Fruit fly (Drosophila melanogaster): ENCODE measurements around the gene CG9449.

The CG9449 gene

DNA sequence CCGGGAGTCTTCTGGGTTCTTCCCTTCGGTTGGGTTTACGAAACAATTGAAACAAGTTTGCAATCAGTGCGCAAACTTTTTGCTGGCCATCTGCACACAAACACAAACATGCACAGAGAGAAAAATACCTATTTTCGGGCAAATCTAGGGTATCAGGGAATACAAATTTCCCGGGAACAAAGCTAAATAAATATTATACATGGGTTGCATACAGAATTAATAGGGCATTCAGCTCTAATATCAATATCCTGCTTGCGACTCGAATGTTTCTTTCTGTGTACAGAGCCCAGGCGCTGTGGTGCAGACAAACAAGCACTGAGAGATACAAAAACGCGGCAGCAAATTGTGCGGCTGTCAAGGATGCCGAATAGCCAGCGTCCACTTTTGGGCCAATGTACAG lies 53.4 kb downstream of the CG9449 start:
- TF ChIP-seq CTCF (optimal IDR thresholded peaks at IDR 0.05) (no peak), CG8478 (optimal IDR thresholded peaks at IDR 0.05) (no peak)

DNA sequence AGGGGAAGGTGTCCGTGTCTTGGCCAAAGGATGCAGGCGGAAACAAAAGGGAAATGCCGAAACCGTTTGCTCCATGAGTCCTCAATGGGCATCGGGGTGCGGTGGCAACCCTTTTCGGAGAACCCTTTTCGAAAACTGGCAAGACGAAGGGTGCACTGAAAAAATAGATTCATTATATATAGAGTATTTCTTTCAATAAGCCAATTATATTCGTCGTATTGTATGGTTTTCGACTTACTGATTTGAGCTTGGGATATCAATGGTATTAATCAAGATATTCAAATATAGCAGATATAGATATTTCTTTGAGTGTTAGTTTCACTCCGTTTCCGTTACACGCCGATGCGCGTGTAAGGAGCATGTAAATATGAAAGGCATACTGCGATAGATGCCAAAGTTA lies 55.3 kb downstream of the CG9449 start:
- TF ChIP-seq CG8478 (optimal IDR thresholded peaks at IDR 0.05) = no peak
- TF ChIP-seq CTCF (optimal IDR thresholded peaks at IDR 0.05) = no peak
